Worm (Caenorhabditis elegans) whole organism, young adult: ENCODE results near the gene Y32B12B.2.

ENCODE experiments used
- B0336.3 ChIP-seq: fragments of 200-800 bp; sonication (Bioruptor generic); IDR thresholded peaks from 2 replicates; pipeline ENCODE4 v1.3.6; 2022; ENCODE audit warnings: missing genetic modification characterization, missing compliant biosample characterization
- F23B12.7 ChIP-seq: sonication (generic microtip); optimal IDR thresholded peaks from 2 replicates; lab custom pipeline; 2017; ENCODE audit warnings: missing genetic modification characterization, mild to moderate bottlenecking, missing compliant biosample characterization, antibody characterized with exemption, moderate library complexity; ENCODE audit not compliant: insufficient read depth
- F52B5.7 ChIP-seq: sonication (generic microtip); optimal IDR thresholded peaks from 2 replicates; lab custom pipeline; 2016; ENCODE audit warnings: mild to moderate bottlenecking, missing genetic modification characterization, missing compliant biosample characterization
- T26A5.8 ChIP-seq: sonication (generic microtip); optimal IDR thresholded peaks from 2 replicates; lab custom pipeline; 2016; ENCODE audit warnings: missing genetic modification characterization, missing compliant biosample characterization
- Y67H2A.10 ChIP-seq: fragments of 200-800 bp; sonication (Bioruptor generic); conservative IDR thresholded peaks from 2 replicates; pipeline ENCODE4 v1.3.6; 2022; ENCODE audit warnings: missing genetic modification reagents, missing genetic modification characterization, missing compliant biosample characterization
- ZK185.1 ChIP-seq: sonication (generic microtip); optimal IDR thresholded peaks from 2 replicates; lab custom pipeline; 2016; ENCODE audit warnings: mild to moderate bottlenecking, missing genetic modification characterization, missing compliant biosample characterization; ENCODE audit not compliant: poor library complexity, severe bottlenecking
- aptf-2 ChIP-seq: fragments of 200-800 bp; sonication (Bioruptor generic); conservative IDR thresholded peaks from 2 replicates; pipeline ENCODE4 v1.3.6; 2022; ENCODE audit warnings: missing genetic modification reagents, missing genetic modification characterization, missing compliant biosample characterization
- athp-1 ChIP-seq: sonication (generic microtip); optimal IDR thresholded peaks from 2 replicates; lab custom pipeline; 2017; ENCODE audit warnings: mild to moderate bottlenecking, missing genetic modification characterization, missing compliant biosample characterization
- cebp-2 ChIP-seq: fragments of 200-800 bp; sonication (Bioruptor generic); IDR thresholded peaks from 2 replicates; pipeline ENCODE4 v1.3.6; 2022; ENCODE audit warnings: missing genetic modification characterization, missing compliant biosample characterization
- ceh-27 ChIP-seq: fragments of 200-800 bp; sonication (Bioruptor generic); optimal IDR thresholded peaks from 2 replicates; lab custom pipeline; 2018; ENCODE audit warnings: mild to moderate bottlenecking, missing genetic modification characterization, moderate library complexity, missing compliant biosample characterization
- ceh-40 ChIP-seq: fragments of 200-800 bp; sonication (Bioruptor generic); IDR thresholded peaks from 2 replicates; pipeline ENCODE4 v1.3.6; 2022; ENCODE audit warnings: missing genetic modification characterization, missing compliant biosample characterization
- chd-7 ChIP-seq: sonication (generic microtip); optimal IDR thresholded peaks from 2 replicates; lab custom pipeline; 2016; ENCODE audit warnings: mild to moderate bottlenecking, missing genetic modification characterization, moderate library complexity, missing compliant biosample characterization
- die-1 ChIP-seq: sonication (generic microtip); optimal IDR thresholded peaks from 2 replicates; lab custom pipeline; 2016; ENCODE audit warnings: missing genotype, mild to moderate bottlenecking, missing genetic modification characterization, missing compliant biosample characterization
- dox-1 ChIP-seq: fragments of 200-800 bp; sonication (Bioruptor generic); IDR thresholded peaks from 2 replicates; pipeline ENCODE4 v1.3.6; 2022; ENCODE audit warnings: missing genetic modification reagents, missing genetic modification characterization, missing compliant biosample characterization
- efl-1 ChIP-seq: fragments of 150-350 bp; optimal IDR thresholded peaks from 2 replicates; lab custom pipeline; 2014; ENCODE audit warnings: missing biosample characterization, missing genetic modification reagents, missing genetic modification characterization
- egrh-3 ChIP-seq: fragments of 200-800 bp; sonication (Bioruptor generic); IDR thresholded peaks from 2 replicates; pipeline ENCODE4 v1.3.6; 2022; ENCODE audit warnings: missing genetic modification reagents, missing genetic modification characterization, missing compliant biosample characterization
- fkh-3 ChIP-seq: sonication (generic microtip); optimal IDR thresholded peaks from 2 replicates; lab custom pipeline; 2016; ENCODE audit warnings: mild to moderate bottlenecking, missing genetic modification characterization, missing compliant biosample characterization
- him-1 ChIP-seq: sonication (generic microtip); optimal IDR thresholded peaks from 2 replicates; lab custom pipeline; 2016; ENCODE audit warnings: missing genotype, missing genetic modification reagents, missing genetic modification characterization, missing compliant biosample characterization
- hlh-26 ChIP-seq: fragments of 200-800 bp; sonication (Bioruptor generic); conservative IDR thresholded peaks from 2 replicates; pipeline ENCODE4 v1.3.6; 2022; ENCODE audit warnings: missing genetic modification reagents, missing genetic modification characterization, missing compliant biosample characterization
- hmg-1.2 ChIP-seq: fragments of 200-800 bp; sonication (Bioruptor generic); IDR thresholded peaks from 2 replicates; pipeline ENCODE4 v1.3.6; 2022; ENCODE audit warnings: missing genetic modification reagents, missing genetic modification characterization, missing compliant biosample characterization
- hmg-20 ChIP-seq: fragments of 200-800 bp; sonication (Bioruptor generic); IDR thresholded peaks from 2 replicates; pipeline ENCODE4 v1.3.6; 2022; ENCODE audit warnings: missing genetic modification reagents, missing genetic modification characterization, missing compliant biosample characterization
- let-526 ChIP-seq: fragments of 200-800 bp; sonication (Bioruptor generic); IDR thresholded peaks from 2 replicates; pipeline ENCODE4 v1.3.6; 2022; ENCODE audit warnings: missing genetic modification reagents, missing genetic modification characterization, missing compliant biosample characterization
- let-607 ChIP-seq, 2 experiments: fragments of 200-800 bp in 1 of 2; sonication (Bioruptor generic) in 1 of 2; sonication (generic microtip) in 1 of 2; optimal IDR thresholded peaks; 2 replicates each; lab custom pipeline; 2016 to 2018; ENCODE audit warnings: mild to moderate bottlenecking in 2 of 2, missing compliant biosample characterization in 2 of 2, missing genetic modification characterization in 2 of 2, moderate library complexity in 2 of 2, missing genotype in 1 of 2
- lin-26 ChIP-seq: fragments of 200-800 bp; sonication (Bioruptor generic); IDR thresholded peaks from 2 replicates; pipeline ENCODE4 v1.3.6; 2022; ENCODE audit warnings: missing genetic modification reagents, missing genetic modification characterization, missing compliant biosample characterization
- lin-35 ChIP-seq, 3 experiments: fragments of 150-350 bp in 2 of 3; sonication (generic microtip) in 1 of 3; optimal IDR thresholded peaks; 2 replicates each; lab custom pipeline; 2014 to 2018; ENCODE audit warnings: missing biosample characterization in 3 of 3, missing genetic modification characterization in 3 of 3, missing genetic modification reagents in 3 of 3
- lsy-27 ChIP-seq: sonication (generic microtip); optimal IDR thresholded peaks from 2 replicates; lab custom pipeline; 2017; ENCODE audit warnings: missing genetic modification characterization, mild to moderate bottlenecking, missing compliant biosample characterization, antibody characterized with exemption, missing genotype, borderline replicate concordance; ENCODE audit not compliant: insufficient read depth
- madf-10 ChIP-seq: sonication (generic microtip); optimal IDR thresholded peaks from 2 replicates; lab custom pipeline; 2016; ENCODE audit warnings: mild to moderate bottlenecking, missing genetic modification characterization, missing compliant biosample characterization
- madf-3 ChIP-seq: fragments of 200-800 bp; sonication (Bioruptor generic); IDR thresholded peaks from 2 replicates; pipeline ENCODE4 v1.3.6; 2022; ENCODE audit warnings: missing genetic modification reagents, missing genetic modification characterization, missing compliant biosample characterization
- madf-8 ChIP-seq: fragments of 200-800 bp; sonication (Bioruptor generic); conservative IDR thresholded peaks from 2 replicates; pipeline ENCODE4 v1.3.6; 2022; ENCODE audit warnings: missing genetic modification reagents, missing genetic modification characterization, missing compliant biosample characterization
- mes-4 ChIP-seq: sonication (generic microtip); optimal IDR thresholded peaks from 2 replicates; lab custom pipeline; 2016; ENCODE audit warnings: missing genotype, missing genetic modification characterization, missing compliant biosample characterization
- mxl-1 ChIP-seq: sonication (generic microtip); optimal IDR thresholded peaks from 2 replicates; lab custom pipeline; 2016; ENCODE audit warnings: missing genetic modification characterization, missing compliant biosample characterization
- nhr-27 ChIP-seq: fragments of 200-800 bp; sonication (Bioruptor generic); optimal IDR thresholded peaks from 2 replicates; lab custom pipeline; 2018; ENCODE audit warnings: mild to moderate bottlenecking, missing genetic modification characterization, moderate library complexity, missing compliant biosample characterization
- pbrm-1 ChIP-seq: fragments of 200-800 bp; sonication (Bioruptor generic); IDR thresholded peaks from 2 replicates; pipeline ENCODE4 v1.3.6; 2022; ENCODE audit warnings: missing genetic modification reagents, missing genetic modification characterization, missing compliant biosample characterization
- pha-4 ChIP-seq: fragments of 150-350 bp; sonication (generic microtip); optimal IDR thresholded peaks from 2 replicates; lab custom pipeline; 2014; ENCODE audit warnings: missing biosample characterization, missing genetic modification reagents, missing genetic modification characterization
- rcor-1 ChIP-seq: fragments of 200-800 bp; sonication (Bioruptor generic); IDR thresholded peaks from 2 replicates; pipeline ENCODE4 v1.3.6; 2022; ENCODE audit warnings: missing genetic modification reagents, missing genetic modification characterization, missing compliant biosample characterization
- rpc-1 ChIP-seq, 2 experiments: fragments of 150-350 bp in 1 of 2; sonication (generic microtip) in 1 of 2; optimal IDR thresholded peaks; 2 replicates each; lab custom pipeline; 2014 to 2018; ENCODE audit warnings: missing biosample characterization in 1 of 2, missing genetic modification characterization in 1 of 2, missing genetic modification reagents in 1 of 2, missing genotype in 1 of 2
- xnd-1 ChIP-seq: sonication (generic microtip); optimal IDR thresholded peaks from 2 replicates; lab custom pipeline; 2016; ENCODE audit warnings: missing genotype, missing genetic modification reagents, missing genetic modification characterization, missing compliant biosample characterization
- zim-3 ChIP-seq: sonication (generic microtip); optimal IDR thresholded peaks from 2 replicates; lab custom pipeline; 2017; ENCODE audit warnings: mild to moderate bottlenecking, missing genetic modification characterization, moderate library complexity, missing compliant biosample characterization
- ztf-25 ChIP-seq: fragments of 200-800 bp; sonication (Bioruptor generic); IDR thresholded peaks from 2 replicates; pipeline ENCODE4 v1.3.6; 2022; ENCODE audit warnings: missing genetic modification reagents, missing genetic modification characterization, missing compliant biosample characterization
- ztf-28 ChIP-seq: fragments of 200-800 bp; sonication (Bioruptor generic); IDR thresholded peaks from 2 replicates; pipeline ENCODE4 v1.3.6; 2022; ENCODE audit warnings: missing genetic modification reagents, missing genetic modification characterization, missing compliant biosample characterization

The Y32B12B.2 gene

ce11 chrV:16535172-16535571 lies 3.0 kb upstream of the Y32B12B.2 start, which contains the start of gene Y32B12B.8:
TSS of gene Y32B12B.8 (plus strand) at chrV:16535472.
- TF ChIP-seq lsy-27: no peak
- no peak for TF ChIP-seq mes-4 (tag; lab: Kevin White, UChicago)
- no peak for TF ChIP-seq rpc-1 (optimal IDR thresholded peaks at IDR 0.05; lab: Kevin White, UChicago)
- TF ChIP-seq rpc-1 (tag; optimal IDR thresholded peaks at IDR 0.05; lab: Kevin White, UChicago): no peak
- no peak for TF ChIP-seq madf-8 (GFP tag; lab: Robert Waterston, UW)
- no peak for TF ChIP-seq chd-7
- TF ChIP-seq B0336.3: no peak
- no peak for TF ChIP-seq lin-26
- TF ChIP-seq him-1 (tag; lab: Kevin White, UChicago): no peak
- TF ChIP-seq madf-3 (GFP tag; lab: Robert Waterston, UW): no peak
- TF ChIP-seq rcor-1 (GFP tag; lab: Robert Waterston, UW): no peak
- no peak for TF ChIP-seq pbrm-1 (GFP tag; lab: Robert Waterston, UW)
- no peak for TF ChIP-seq nhr-27 (tag; lab: Kevin White, UChicago)
- TF ChIP-seq F23B12.7 (tag; lab: Kevin White, UChicago): no peak
- no peak for TF ChIP-seq mxl-1 (tag; lab: Kevin White, UChicago)
- TF ChIP-seq let-526 (GFP tag; lab: Robert Waterston, UW): no peak

- TF ChIP-seq let-607 (tag; optimal IDR thresholded peaks at IDR 0.05; lab: Kevin White, UChicago) (no peak), F23B12.7 (tag; lab: Kevin White, UChicago) (no peak), rcor-1 (GFP tag; lab: Robert Waterston, UW) (no peak), lin-26 (no peak), die-1 (tag; lab: Kevin White, UChicago) (no peak), xnd-1 (tag; lab: Kevin White, UChicago) (no peak), hlh-26 (GFP tag; lab: Robert Waterston, UW) (no peak), aptf-2 (GFP tag; lab: Robert Waterston, UW) (no peak), ztf-28 (GFP tag; lab: Robert Waterston, UW) (no peak), dox-1 (GFP tag; lab: Robert Waterston, UW) (no peak), egrh-3 (GFP tag; lab: Robert Waterston, UW) (no peak), pha-4 (tag; lab: Kevin White, UChicago) (no peak), Y67H2A.10 (GFP tag; lab: Robert Waterston, UW) (no peak), ztf-25 (GFP tag; lab: Robert Waterston, UW) (no peak)
- TF ChIP-seq, all 124 proteins: peak for 0
These were observed 1.5 kb upstream of the Y32B12B.2 start, which contains the start of gene Y32B12B.1 for ce11 chrV:16536701-16537100. TSS of gene Y32B12B.1 (plus strand) at chrV:16537001.

ce11 chrV:16539666-16540065 lies 1.5 kb downstream of the Y32B12B.2 start:
- TF ChIP-seq ceh-27 (GFP tag; lab: Kevin White, UChicago) (no peak), B0336.3 (no peak), ZK185.1 (tag; lab: Kevin White, UChicago) (no peak), F52B5.7 (tag; lab: Kevin White, UChicago) (no peak), madf-10 (tag; lab: Kevin White, UChicago) (no peak), ceh-40 (GFP tag; lab: Robert Waterston, UW) (no peak), fkh-3 (tag; lab: Kevin White, UChicago) (no peak), cebp-2 (no peak)

ce11 chrV:16540657-16541056 lies 2.5 kb downstream of the Y32B12B.2 start:
- TF ChIP-seq B0336.3 (no peak), athp-1 (tag; lab: Kevin White, UChicago) (no peak), F52B5.7 (tag; lab: Kevin White, UChicago) (no peak), let-607 (tag; optimal IDR thresholded peaks at IDR 0.05; lab: Kevin White, UChicago) (no peak), zim-3 (tag; lab: Kevin White, UChicago) (no peak), efl-1 (no peak), T26A5.8 (no peak), lin-35 (GFP tag; optimal IDR thresholded peaks at IDR 0.05; lab: Kevin White, UChicago) (no peak), ztf-28 (GFP tag; lab: Robert Waterston, UW) (no peak), mxl-1 (tag; lab: Kevin White, UChicago) (no peak), hmg-20 (GFP tag; lab: Robert Waterston, UW) (no peak), hmg-1.2 (GFP tag; lab: Robert Waterston, UW) (no peak)
